Worm (Caenorhabditis elegans) whole organism, midembryonic: ENCODE results near the gene taf-3.

ENCODE experiments used
- cog-1 ChIP-seq: sonication (generic microtip); optimal IDR thresholded peaks from 2 replicates; lab custom pipeline; 2016; ENCODE audit warnings: missing genetic modification characterization, missing compliant biosample characterization
- flt-1 ChIP-seq: fragments of 200-800 bp; sonication (Bioruptor generic); IDR thresholded peaks from 2 replicates; pipeline ENCODE4 v1.3.6; 2022; ENCODE audit warnings: missing genetic modification characterization, missing compliant biosample characterization
- med-1 ChIP-seq: sonication (generic microtip); optimal IDR thresholded peaks from 2 replicates; lab custom pipeline; 2017; ENCODE audit warnings: missing genetic modification characterization, mild to moderate bottlenecking, missing compliant biosample characterization, antibody characterized with exemption, missing genetic modification reagents; ENCODE audit not compliant: insufficient read depth
- ztf-23 ChIP-seq: fragments of 200-800 bp; sonication (Bioruptor generic); IDR thresholded peaks from 2 replicates; pipeline ENCODE4 v1.3.6; 2022; ENCODE audit warnings: missing genetic modification reagents, missing genetic modification characterization, missing compliant biosample characterization

- no peak for TF ChIP-seq med-1 (GFP tag; lab: Kevin White, UChicago)
- TF ChIP-seq cog-1, result no peak
- TF ChIP-seq ztf-23, result no peak
- no peak for TF ChIP-seq flt-1 (GFP tag; lab: Robert Waterston, UW)
These were observed 49.7 kb downstream of the taf-3 start for ce11 chrX:16381908-16382307.
